Fruit fly (Drosophila melanogaster) whole organism, prepupa: Measurements from ENCODE around the gene Zasp66.

Experiments
- Sox102F ChIP-seq: fragments of 200-800 bp; sonication (Bioruptor generic); optimal IDR thresholded peaks from 2 replicates; lab custom pipeline; 2016; ENCODE audit warnings: missing biosample characterization, mild to moderate bottlenecking, missing genetic modification characterization
- vri ChIP-seq: fragments of 200-800 bp; sonication (Bioruptor generic); optimal IDR thresholded peaks from 3 replicates; lab custom pipeline; 2016; ENCODE audit warnings: missing biosample characterization, mild to moderate bottlenecking, missing genetic modification characterization

DNA sequence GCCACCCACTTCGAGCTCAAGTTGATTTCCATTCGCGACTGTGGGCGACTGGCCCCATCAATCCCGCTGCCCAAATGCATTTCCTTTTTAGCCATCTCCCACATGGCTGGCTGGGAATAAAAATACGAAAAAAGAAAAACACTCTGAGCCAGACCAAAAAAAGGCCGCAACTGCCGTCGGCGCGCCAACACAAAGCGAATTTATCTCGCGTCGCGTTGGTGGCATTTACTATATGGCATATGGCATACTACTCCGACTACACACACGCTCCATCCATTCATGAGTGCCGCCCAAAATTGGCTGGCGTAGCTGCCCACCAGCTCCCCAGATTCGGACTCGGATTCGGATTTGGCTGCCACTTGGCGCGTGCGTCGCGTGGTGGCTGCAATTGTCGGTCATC is 52.3 kb downstream of the Zasp66 start:
- no peak for TF ChIP-seq Sox102F (GFP tag; lab: Kevin White, UChicago)
- no peak for TF ChIP-seq vri (GFP tag; lab: Kevin White, UChicago)
